Worm (Caenorhabditis elegans) whole organism, L3 larva: Measurements from ENCODE around the gene srh-282.

Experiments
- ama-1 ChIP-seq: fragments of 150-350 bp; optimal IDR thresholded peaks from 2 replicates; lab custom pipeline; 2018
- ceh-28 ChIP-seq: fragments of 150-350 bp; optimal IDR thresholded peaks from 2 replicates; lab custom pipeline; 2014; ENCODE audit warnings: missing biosample characterization, missing genetic modification reagents, missing genetic modification characterization
- ceh-82 ChIP-seq: fragments of 150-350 bp; optimal IDR thresholded peaks from 2 replicates; lab custom pipeline; 2014; ENCODE audit warnings: missing biosample characterization, missing genetic modification characterization
- ceh-9 ChIP-seq: sonication (generic microtip); optimal IDR thresholded peaks from 2 replicates; lab custom pipeline; 2018; ENCODE audit warnings: missing biosample characterization, missing genetic modification characterization
- daf-12 ChIP-seq: fragments of 150-350 bp; optimal IDR thresholded peaks from 2 replicates; lab custom pipeline; 2014; ENCODE audit warnings: missing biosample characterization, missing genetic modification reagents, missing genetic modification characterization
- elt-1 ChIP-seq: fragments of 150-350 bp; optimal IDR thresholded peaks from 2 replicates; lab custom pipeline; 2014; ENCODE audit warnings: missing biosample characterization, missing genetic modification characterization
- elt-2 ChIP-seq: sonication (generic microtip); optimal IDR thresholded peaks from 2 replicates; lab custom pipeline; 2016; ENCODE audit warnings: missing genetic modification reagents, mild to moderate bottlenecking, missing genetic modification characterization, missing compliant biosample characterization
- elt-3 ChIP-seq, 3 experiments: fragments of 150-350 bp in 1 of 3; sonication (generic microtip) in 2 of 3; optimal IDR thresholded peaks; 2 replicates in 2 of 3; 4 replicates in 1 of 3; lab custom pipeline; 2014 to 2017; ENCODE audit warnings: missing biosample characterization in 3 of 3, missing genetic modification characterization in 3 of 3
- fkh-10 ChIP-seq: sonication (generic microtip); optimal IDR thresholded peaks from 2 replicates; lab custom pipeline; 2017; ENCODE audit warnings: missing biosample characterization, missing genetic modification reagents, missing genetic modification characterization
- fkh-2 ChIP-seq: fragments of 150-350 bp; optimal IDR thresholded peaks from 2 replicates; lab custom pipeline; 2014; ENCODE audit warnings: missing biosample characterization, missing genetic modification reagents, missing genetic modification characterization
- fos-1 ChIP-seq: fragments of 150-350 bp; optimal IDR thresholded peaks from 2 replicates; lab custom pipeline; 2014; ENCODE audit warnings: missing biosample characterization, missing genetic modification characterization
- hmg-11 ChIP-seq: sonication (generic microtip); optimal IDR thresholded peaks from 2 replicates; lab custom pipeline; 2016; ENCODE audit warnings: missing genetic modification characterization, missing compliant biosample characterization
- jun-1 ChIP-seq: fragments of 150-350 bp; optimal IDR thresholded peaks from 2 replicates; lab custom pipeline; 2014; ENCODE audit warnings: missing biosample characterization, missing genetic modification reagents, missing genetic modification characterization
- lin-15B ChIP-seq: fragments of 150-350 bp; optimal IDR thresholded peaks from 2 replicates; lab custom pipeline; 2014; ENCODE audit warnings: missing biosample characterization, missing genetic modification characterization
- lin-39 ChIP-seq: fragments of 150-350 bp; optimal IDR thresholded peaks from 2 replicates; lab custom pipeline; 2018; ENCODE audit warnings: missing biosample characterization, missing genetic modification reagents, missing genetic modification characterization
- lsy-12 ChIP-seq: sonication (generic microtip); optimal IDR thresholded peaks from 2 replicates; lab custom pipeline; 2016; ENCODE audit warnings: mild to moderate bottlenecking, missing genetic modification characterization, missing compliant biosample characterization
- mdl-1 ChIP-seq: fragments of 150-350 bp; optimal IDR thresholded peaks from 2 replicates; lab custom pipeline; 2014; ENCODE audit warnings: missing biosample characterization, missing genetic modification characterization
- mml-1 ChIP-seq: fragments of 150-350 bp; sonication (generic microtip); optimal IDR thresholded peaks from 3 replicates; lab custom pipeline; 2014; ENCODE audit warnings: missing biosample characterization, missing genetic modification characterization
- nfya-1 ChIP-seq: sonication (generic microtip); optimal IDR thresholded peaks from 2 replicates; lab custom pipeline; 2017; ENCODE audit warnings: missing genetic modification characterization, mild to moderate bottlenecking, missing compliant biosample characterization, antibody characterized with exemption, moderate library complexity; ENCODE audit not compliant: insufficient read depth
- nhr-11 ChIP-seq: fragments of 150-350 bp; optimal IDR thresholded peaks from 2 replicates; lab custom pipeline; 2014; ENCODE audit warnings: missing biosample characterization, missing genetic modification characterization
- nhr-237 ChIP-seq: fragments of 150-350 bp; optimal IDR thresholded peaks from 2 replicates; lab custom pipeline; 2014; ENCODE audit warnings: missing biosample characterization, missing genetic modification characterization
- nhr-25 ChIP-seq: sonication (generic microtip); optimal IDR thresholded peaks from 2 replicates; lab custom pipeline; 2017; ENCODE audit warnings: missing biosample characterization, missing genetic modification characterization
- nhr-43 ChIP-seq: sonication (generic microtip); optimal IDR thresholded peaks from 2 replicates; lab custom pipeline; 2016; ENCODE audit warnings: mild to moderate bottlenecking, missing genetic modification characterization, missing compliant biosample characterization; ENCODE audit not compliant: poor library complexity, severe bottlenecking
- nhr-67 ChIP-seq: fragments of 150-350 bp; optimal IDR thresholded peaks from 2 replicates; lab custom pipeline; 2014; ENCODE audit warnings: missing biosample characterization, missing genetic modification characterization
- nhr-76 ChIP-seq: fragments of 150-350 bp; sonication (generic microtip); optimal IDR thresholded peaks from 5 replicates; lab custom pipeline; 2014; ENCODE audit warnings: missing biosample characterization, missing genetic modification characterization
- pha-4 ChIP-seq: fragments of 150-350 bp; optimal IDR thresholded peaks from 2 replicates; lab custom pipeline; 2014; ENCODE audit warnings: missing biosample characterization, missing genetic modification reagents, missing genetic modification characterization
- pqm-1 ChIP-seq: fragments of 150-350 bp; optimal IDR thresholded peaks from 2 replicates; lab custom pipeline; 2017; ENCODE audit warnings: missing biosample characterization, missing genetic modification characterization, inconsistent platforms
- sea-2 ChIP-seq: fragments of 150-350 bp; sonication (generic microtip); optimal IDR thresholded peaks from 4 replicates; lab custom pipeline; 2014; ENCODE audit warnings: missing biosample characterization, missing genetic modification reagents, missing genetic modification characterization
- skn-1 ChIP-seq: fragments of 150-350 bp; optimal IDR thresholded peaks from 2 replicates; lab custom pipeline; 2014; ENCODE audit warnings: missing biosample characterization, missing genetic modification characterization
- snpc-4 ChIP-seq: fragments of 150-350 bp; optimal IDR thresholded peaks from 2 replicates; lab custom pipeline; 2014; ENCODE audit warnings: missing biosample characterization, missing genetic modification characterization
- tbx-2 ChIP-seq: sonication (generic microtip); optimal IDR thresholded peaks from 2 replicates; lab custom pipeline; 2016; ENCODE audit warnings: mild to moderate bottlenecking, missing genetic modification characterization, missing compliant biosample characterization
- zag-1 ChIP-seq: fragments of 150-350 bp; optimal IDR thresholded peaks from 2 replicates; lab custom pipeline; 2014; ENCODE audit warnings: missing biosample characterization, missing genetic modification characterization
- ztf-11 ChIP-seq: fragments of 150-350 bp; optimal IDR thresholded peaks from 2 replicates; lab custom pipeline; 2014; ENCODE audit warnings: missing biosample characterization, missing genetic modification characterization

srh-282 gene

ce11 chrIV:240257-240754, 32.9 kb downstream of the srh-282 start, which contains the start of the genes fnta-1 and cogc-8:
fnta-1 (minus strand) TSS chrIV:240307.
cogc-8 (plus strand) TSS chrIV:240451.
- peak; percentile 29 for TF ChIP-seq hmg-11 (tag; lab: Kevin White, UChicago)
- TF ChIP-seq skn-1 (tag; lab: Kevin White, UChicago) = no peak
- peak; percentile 14 for TF ChIP-seq elt-2
- TF ChIP-seq nhr-25 (tag; lab: Kevin White, UChicago) = no peak
- TF ChIP-seq lin-39 (tag; lab: Kevin White, UChicago) = no peak
- peak; percentile 41 for TF ChIP-seq lin-15B (tag; lab: Kevin White, UChicago)
- peak; percentile 48 for TF ChIP-seq nfya-1 (tag; lab: Kevin White, UChicago)
- TF ChIP-seq elt-1 (tag; lab: Kevin White, UChicago) = no peak
- no peak for TF ChIP-seq ceh-28 (tag; lab: Kevin White, UChicago)
- TF ChIP-seq nhr-67 (tag; lab: Kevin White, UChicago) = no peak

ce11 chrIV:237350-237749, 35.8 kb downstream of the srh-282 start, which contains the start of gene ints-13:
ints-13 (minus strand) TSS chrIV:237450.
- no peak for TF ChIP-seq ama-1 (lab: Kevin White, UChicago)
- no peak for TF ChIP-seq fkh-2 (tag; lab: Kevin White, UChicago)
- no peak for TF ChIP-seq pha-4
- TF ChIP-seq lsy-12 (tag; lab: Kevin White, UChicago) = no peak
- TF ChIP-seq fkh-10 (GFP tag; lab: Kevin White, UChicago) = no peak

- TF ChIP-seq nhr-11 (tag; lab: Kevin White, UChicago) = no peak
- TF ChIP-seq zag-1 (tag; lab: Kevin White, UChicago) = no peak
- no peak for TF ChIP-seq nhr-237 (tag; lab: Kevin White, UChicago)
- TF ChIP-seq jun-1 (tag; lab: Kevin White, UChicago) = no peak
- no peak for TF ChIP-seq fos-1
- no peak for TF ChIP-seq sea-2 (GFP tag; lab: Kevin White, UChicago)
- no peak for TF ChIP-seq tbx-2 (tag; lab: Kevin White, UChicago)
- no peak for TF ChIP-seq elt-3 (tag; optimal IDR thresholded peaks at IDR 0.05; lab: Kevin White, UChicago)
- TF ChIP-seq ztf-11 = no peak
- TF ChIP-seq nhr-43 = no peak
- no peak for TF ChIP-seq lin-39 (tag; lab: Kevin White, UChicago)
- no peak for TF ChIP-seq mml-1 (tag; lab: Kevin White, UChicago)
- no peak for TF ChIP-seq skn-1 (tag; lab: Kevin White, UChicago)
- no peak for TF ChIP-seq nhr-76 (tag; lab: Kevin White, UChicago)
Observed at ce11 chrIV:236138-236537, 37.1 kb downstream of the srh-282 start.

ce11 chrIV:231673-232072, 41.5 kb downstream of the srh-282 start, which contains the start of gene gtf-2H1:
gtf-2H1 (minus strand) TSS chrIV:231773.
- TF ChIP-seq daf-12 (tag; lab: Kevin White, UChicago) (no peak), ama-1 (lab: Kevin White, UChicago) (no peak), nhr-67 (tag; lab: Kevin White, UChicago) (no peak), mdl-1 (no peak), zag-1 (tag; lab: Kevin White, UChicago) (no peak), lin-39 (tag; lab: Kevin White, UChicago) (no peak), ceh-9 (tag; lab: Kevin White, UChicago) (no peak), mml-1 (tag; lab: Kevin White, UChicago) (no peak), snpc-4 (tag; lab: Kevin White, UChicago) (no peak), nhr-76 (tag; lab: Kevin White, UChicago) (no peak), pqm-1 (tag; lab: Kevin White, UChicago) (no peak), nfya-1 (tag; lab: Kevin White, UChicago) (no peak), nhr-25 (tag; lab: Kevin White, UChicago) (no peak), ceh-82 (tag; lab: Kevin White, UChicago) (no peak), fkh-2 (tag; lab: Kevin White, UChicago) (no peak), nhr-43 (no peak)
